Fruit fly (Drosophila melanogaster) whole organism, embryonic: ENCODE measurements around the gene Tm1.

Source experiments
- Ada2b ChIP-seq: fragments of 200-800 bp; sonication (Bioruptor generic); IDR thresholded peaks from 2 replicates; pipeline ENCODE4 v1.3.6; 2022; ENCODE audit warnings: missing biosample characterization, missing genetic modification characterization
- Atf6 ChIP-seq: fragments of 200-800 bp; sonication (Bioruptor generic); IDR thresholded peaks from 2 replicates; pipeline ENCODE4 v1.3.6; 2022; ENCODE audit warnings: missing biosample characterization, missing genetic modification characterization
- BEAF-32 ChIP-seq: fragments of 200-800 bp; sonication (Bioruptor generic); optimal IDR thresholded peaks from 3 replicates; lab custom pipeline; 2017; ENCODE audit warnings: missing biosample characterization, missing genetic modification characterization, mild to moderate bottlenecking, moderate library complexity, missing genetic modification reagents
- Bdp1 ChIP-seq: fragments of 200-800 bp; sonication (Bioruptor generic); optimal IDR thresholded peaks from 3 replicates; lab custom pipeline; 2016; ENCODE audit warnings: missing biosample characterization, missing genetic modification characterization
- BtbVII ChIP-seq: fragments of 200-800 bp; sonication (Bioruptor generic); optimal IDR thresholded peaks from 3 replicates; lab custom pipeline; 2017; ENCODE audit warnings: missing biosample characterization, mild to moderate bottlenecking, missing genetic modification characterization
- CG10267 ChIP-seq: fragments of 200-800 bp; sonication (Bioruptor generic); optimal IDR thresholded peaks from 2 replicates; lab custom pipeline; 2018; ENCODE audit warnings: missing biosample characterization, mild to moderate bottlenecking, missing genetic modification characterization, moderate library complexity
- CG10565 ChIP-seq: fragments of 200-800 bp; sonication (Bioruptor generic); optimal IDR thresholded peaks from 3 replicates; lab custom pipeline; 2016; ENCODE audit warnings: missing biosample characterization, mild to moderate bottlenecking, missing genetic modification characterization
- CG12659 ChIP-seq: fragments of 200-800 bp; sonication (Bioruptor generic); optimal IDR thresholded peaks from 3 replicates; lab custom pipeline; 2017; ENCODE audit warnings: mild to moderate bottlenecking, missing biosample characterization, missing genetic modification reagents, missing genetic modification characterization
- CG13287 ChIP-seq: fragments of 200-800 bp; sonication (Bioruptor generic); IDR thresholded peaks from 2 replicates; pipeline ENCODE4 v1.3.6; 2022; ENCODE audit warnings: missing biosample characterization, missing genetic modification characterization; ENCODE audit not compliant: partially characterized antibody
- CG15514 ChIP-seq: fragments of 200-800 bp; sonication (Bioruptor generic); optimal IDR thresholded peaks from 3 replicates; lab custom pipeline; 2017; ENCODE audit warnings: missing biosample characterization, missing genetic modification characterization, mild to moderate bottlenecking, moderate library complexity, missing genetic modification reagents
- CG17186 ChIP-seq: fragments of 200-800 bp; sonication (Bioruptor generic); optimal IDR thresholded peaks from 3 replicates; lab custom pipeline; 2017; ENCODE audit warnings: missing biosample characterization, missing genetic modification reagents, missing genetic modification characterization
- CG17359 ChIP-seq: fragments of 200-800 bp; sonication (Bioruptor generic); optimal IDR thresholded peaks from 3 replicates; lab custom pipeline; 2018; ENCODE audit warnings: missing biosample characterization, mild to moderate bottlenecking, missing genetic modification characterization, moderate library complexity
- CG17829 ChIP-seq: fragments of 200-800 bp; optimal IDR thresholded peaks from 2 replicates; lab custom pipeline; 2019; ENCODE audit warnings: missing biosample characterization, mild to moderate bottlenecking, missing genetic modification characterization, moderate library complexity
- CG1792 ChIP-seq: fragments of 200-800 bp; sonication (Bioruptor generic); optimal IDR thresholded peaks from 2 replicates; lab custom pipeline; 2016; ENCODE audit warnings: missing biosample characterization, missing genetic modification characterization
- CG2116 ChIP-seq: fragments of 200-800 bp; sonication (Bioruptor generic); optimal IDR thresholded peaks from 3 replicates; lab custom pipeline; 2018; ENCODE audit warnings: missing biosample characterization, mild to moderate bottlenecking, missing genetic modification characterization
- CG2712 ChIP-seq: fragments of 200-800 bp; optimal IDR thresholded peaks from 3 replicates; lab custom pipeline; 2019; ENCODE audit warnings: missing biosample characterization, mild to moderate bottlenecking, missing genetic modification characterization, moderate library complexity
- CG3065 ChIP-seq: fragments of 200-800 bp; sonication (Bioruptor generic); optimal IDR thresholded peaks from 2 replicates; lab custom pipeline; 2016; ENCODE audit warnings: missing biosample characterization, missing genetic modification characterization
- CG3995 ChIP-seq: fragments of 200-800 bp; sonication (Bioruptor generic); optimal IDR thresholded peaks from 3 replicates; lab custom pipeline; 2016; ENCODE audit warnings: missing biosample characterization, missing genetic modification characterization
- CG4282 ChIP-seq: fragments of 200-800 bp; sonication (Bioruptor generic); optimal IDR thresholded peaks from 2 replicates; lab custom pipeline; 2016; ENCODE audit warnings: missing biosample characterization, missing genetic modification characterization
- CG4404 ChIP-seq: fragments of 200-800 bp; sonication (Bioruptor generic); IDR thresholded peaks from 2 replicates; pipeline ENCODE4 v1.3.6; 2022; ENCODE audit warnings: missing biosample characterization, missing genetic modification characterization
- CG4854 ChIP-seq: fragments of 200-800 bp; sonication (Bioruptor generic); optimal IDR thresholded peaks from 2 replicates; lab custom pipeline; 2016; ENCODE audit warnings: missing biosample characterization, missing genetic modification characterization, inconsistent platforms
- CG6175 ChIP-seq: fragments of 200-800 bp; sonication (Bioruptor generic); IDR thresholded peaks from 3 replicates; pipeline ENCODE4 v1.3.6; 2022; ENCODE audit warnings: missing biosample characterization, missing genetic modification characterization
- CG6654 ChIP-seq: fragments of 200-800 bp; sonication (Bioruptor generic); optimal IDR thresholded peaks from 2 replicates; lab custom pipeline; 2017; ENCODE audit warnings: missing biosample characterization, mild to moderate bottlenecking, missing genetic modification characterization
- CG9876 ChIP-seq: fragments of 200-800 bp; sonication (Bioruptor generic); optimal IDR thresholded peaks from 2 replicates; lab custom pipeline; 2016; ENCODE audit warnings: missing biosample characterization, missing genetic modification characterization
- Dad ChIP-seq: fragments of 200-800 bp; sonication (Bioruptor generic); optimal IDR thresholded peaks from 3 replicates; lab custom pipeline; 2016; ENCODE audit warnings: missing biosample characterization, missing genetic modification characterization
- Dref ChIP-seq: fragments of 200-800 bp; sonication (Bioruptor generic); IDR thresholded peaks from 2 replicates; pipeline ENCODE4 v1.3.6; 2022; ENCODE audit warnings: missing biosample characterization, missing genetic modification characterization
- GATAe ChIP-seq: fragments of 200-800 bp; sonication (Bioruptor generic); conservative IDR thresholded peaks from 2 replicates; pipeline ENCODE4 v1.3.6; 2022; ENCODE audit warnings: missing biosample characterization, missing genetic modification characterization
- Mad ChIP-seq: fragments of 200-800 bp; sonication (Bioruptor generic); optimal IDR thresholded peaks from 2 replicates; lab custom pipeline; 2016; ENCODE audit warnings: missing biosample characterization, missing genetic modification characterization
- Myb ChIP-seq: fragments of 200-800 bp; sonication (Bioruptor generic); optimal IDR thresholded peaks from 2 replicates; lab custom pipeline; 2016; ENCODE audit warnings: missing biosample characterization, missing genetic modification characterization
- Pdp1 ChIP-seq, 2 experiments: fragments of 200-800 bp; sonication (Bioruptor generic); optimal IDR thresholded peaks; 3 replicates each; lab custom pipeline; 2016; ENCODE audit warnings: missing biosample characterization in 2 of 2, missing genetic modification characterization in 2 of 2, mild to moderate bottlenecking in 1 of 2, moderate library complexity in 1 of 2
- Sin3A ChIP-seq: fragments of >200 bp; optimal IDR thresholded peaks from 2 replicates; lab custom pipeline; 2018
- Sox102F ChIP-seq: fragments of 200-800 bp; sonication (Bioruptor generic); optimal IDR thresholded peaks from 2 replicates; lab custom pipeline; 2018; ENCODE audit warnings: missing biosample characterization, mild to moderate bottlenecking, missing genetic modification characterization, moderate library complexity
- TFAM ChIP-seq: fragments of 200-800 bp; sonication (Bioruptor generic); optimal IDR thresholded peaks from 2 replicates; lab custom pipeline; 2017; ENCODE audit warnings: missing biosample characterization, missing genetic modification characterization, inconsistent platforms
- Trl ChIP-seq, 3 experiments: fragments of >200 bp in 2 of 3; fragments of 200-800 bp in 1 of 3; sonication (Bioruptor generic) in 1 of 3; optimal IDR thresholded peaks; 2 replicates in 1 of 3; 3 replicates in 2 of 3; lab custom pipeline; 2016 to 2017; ENCODE audit warnings: missing biosample characterization in 1 of 3, missing genetic modification characterization in 1 of 3
- YL-1 ChIP-seq: fragments of 200-800 bp; sonication (Bioruptor generic); optimal IDR thresholded peaks from 3 replicates; lab custom pipeline; 2017; ENCODE audit warnings: missing biosample characterization, mild to moderate bottlenecking, missing genetic modification characterization
- bcd ChIP-seq: fragments of 200-800 bp; sonication (Bioruptor generic); optimal IDR thresholded peaks from 2 replicates; lab custom pipeline; 2017; ENCODE audit warnings: missing biosample characterization, mild to moderate bottlenecking, missing genetic modification characterization
- cg ChIP-seq: fragments of 200-800 bp; sonication (Bioruptor generic); optimal IDR thresholded peaks from 3 replicates; lab custom pipeline; 2019; ENCODE audit warnings: missing biosample characterization, mild to moderate bottlenecking, missing genetic modification characterization, moderate library complexity
- crp ChIP-seq, 2 experiments: fragments of 200-800 bp; sonication (Bioruptor generic); optimal IDR thresholded peaks; 2 replicates in 1 of 2; 3 replicates in 1 of 2; lab custom pipeline; 2017; ENCODE audit warnings: missing biosample characterization in 2 of 2, missing genetic modification characterization in 2 of 2, mild to moderate bottlenecking in 1 of 2, moderate library complexity in 1 of 2
- dati ChIP-seq: fragments of 200-800 bp; sonication (Bioruptor generic); IDR thresholded peaks from 2 replicates; pipeline ENCODE4 v1.3.6; 2022; ENCODE audit warnings: missing biosample characterization, missing genetic modification characterization
- dmrt11E ChIP-seq: fragments of 200-800 bp; sonication (Bioruptor generic); optimal IDR thresholded peaks from 3 replicates; lab custom pipeline; 2018; ENCODE audit warnings: missing biosample characterization, mild to moderate bottlenecking, missing genetic modification characterization, moderate library complexity
- ewg ChIP-seq: fragments of 200-800 bp; sonication (Bioruptor generic); optimal IDR thresholded peaks from 3 replicates; lab custom pipeline; 2017; ENCODE audit warnings: mild to moderate bottlenecking, missing biosample characterization, missing genetic modification reagents, missing genetic modification characterization
- gfzf ChIP-seq: fragments of 200-800 bp; sonication (Bioruptor generic); optimal IDR thresholded peaks from 2 replicates; lab custom pipeline; 2016; ENCODE audit warnings: missing biosample characterization, mild to moderate bottlenecking, missing genetic modification characterization, moderate library complexity
- hbn ChIP-seq: fragments of 200-800 bp; sonication (Bioruptor generic); IDR thresholded peaks from 2 replicates; pipeline ENCODE4 v1.3.6; 2022; ENCODE audit warnings: missing biosample characterization, missing genetic modification characterization; ENCODE audit not compliant: partially characterized antibody
- insv ChIP-seq, 2 experiments: fragments of 200-800 bp; sonication (Bioruptor generic); optimal IDR thresholded peaks; 3 replicates each; lab custom pipeline; 2016 to 2018; ENCODE audit warnings: missing biosample characterization in 2 of 2, missing genetic modification characterization in 2 of 2
- onecut ChIP-seq: fragments of 200-800 bp; sonication (Bioruptor generic); IDR thresholded peaks from 2 replicates; pipeline ENCODE4 v1.3.6; 2022; ENCODE audit warnings: missing biosample characterization, missing genetic modification characterization
- pzg ChIP-seq: fragments of 200-800 bp; sonication (Bioruptor generic); optimal IDR thresholded peaks from 3 replicates; lab custom pipeline; 2018; ENCODE audit warnings: missing biosample characterization, mild to moderate bottlenecking, missing genetic modification characterization, moderate library complexity
- sd ChIP-seq: fragments of 200-800 bp; sonication (Bioruptor generic); optimal IDR thresholded peaks from 3 replicates; lab custom pipeline; 2018; ENCODE audit warnings: missing biosample characterization, mild to moderate bottlenecking, missing genetic modification characterization, moderate library complexity
- sens-2 ChIP-seq: fragments of 200-800 bp; sonication (Bioruptor generic); IDR thresholded peaks from 2 replicates; pipeline ENCODE4 v1.3.6; 2022; ENCODE audit warnings: missing biosample characterization, missing genetic modification characterization
- tap ChIP-seq: fragments of 200-800 bp; optimal IDR thresholded peaks from 3 replicates; lab custom pipeline; 2019; ENCODE audit warnings: missing biosample characterization, mild to moderate bottlenecking, missing genetic modification characterization, moderate library complexity
- trh ChIP-seq: fragments of 200-800 bp; sonication (Bioruptor generic); optimal IDR thresholded peaks from 2 replicates; lab custom pipeline; 2016; ENCODE audit warnings: missing biosample characterization, missing genetic modification characterization

Gene Tm1

DNA sequence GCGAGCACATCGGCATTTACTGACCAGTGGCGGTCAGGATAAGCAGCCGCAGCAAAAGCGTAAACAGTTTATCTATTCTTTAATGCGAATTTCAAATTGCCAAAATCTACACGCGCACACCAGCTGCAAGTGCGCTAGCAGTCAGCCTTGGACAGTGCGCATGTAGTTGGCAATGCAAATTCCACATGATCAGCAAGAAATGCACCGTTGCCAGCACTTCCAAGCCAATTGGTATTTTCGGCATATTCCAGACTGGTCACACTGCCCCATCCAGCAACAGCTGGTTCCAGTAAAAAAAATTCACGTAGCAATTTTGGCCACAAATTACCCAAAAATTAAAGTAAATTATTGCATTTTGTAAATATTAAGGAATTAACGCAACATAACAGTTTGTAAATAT is 9.7 kb downstream of the Tm1 start (continued):
- TF ChIP-seq BtbVII (no peak), CG1792 (peak; percentile 4), CG4282 (GFP tag; lab: Kevin White, UChicago) (peak; percentile 46), Sin3A (peak; percentile 96), Dref (no peak), crp (GFP tag; optimal IDR thresholded peaks at IDR 0.05; lab: Kevin White, UChicago) (peak; percentile 78 to 96), trh (GFP tag; lab: Kevin White, UChicago) (no peak), sens-2 (GFP tag; lab: Robert Waterston, UW) (no peak), onecut (GFP tag; lab: Robert Waterston, UW) (no peak), BEAF-32 (GFP tag; lab: Kevin White, UChicago) (peak; percentile 56), CG6654 (GFP tag; lab: Kevin White, UChicago) (no peak), CG17186 (peak; percentile 93), Bdp1 (GFP tag; lab: Kevin White, UChicago) (peak; percentile 33), YL-1 (GFP tag; lab: Kevin White, UChicago) (peak; percentile 49), sd (peak; percentile 98), hbn (no peak), CG10267 (tag; lab: Kevin White, UChicago) (peak; percentile 54), Trl (optimal IDR thresholded peaks at IDR 0.05; lab: Kevin White, UChicago) (no peak), Trl (GFP tag; optimal IDR thresholded peaks at IDR 0.05; lab: Kevin White, UChicago) (peak; percentile 19), CG6175 (no peak), Pdp1 (GFP tag; optimal IDR thresholded peaks at IDR 0.05; lab: Kevin White, UChicago) (peak in 1 of 2 experiments; percentile 54), ewg (GFP tag; lab: Kevin White, UChicago) (peak; percentile 25), bcd (GFP tag; lab: Kevin White, UChicago) (peak; percentile 28), tap (tag; lab: Kevin White, UChicago) (no peak), Mad (GFP tag; lab: Kevin White, UChicago) (no peak), cg (GFP tag; lab: Kevin White, UChicago) (peak; percentile 13), Atf6 (no peak), TFAM (GFP tag; lab: Kevin White, UChicago) (no peak), CG4404 (GFP tag; lab: Robert Waterston, UW) (no peak), CG17359 (no peak), Ada2b (GFP tag; lab: Robert Waterston, UW) (no peak), CG3065 (peak; percentile 7), CG10565 (GFP tag; lab: Kevin White, UChicago) (no peak), CG12659 (peak; percentile 57), dati (GFP tag; lab: Robert Waterston, UW) (no peak), CG17829 (tag; lab: Kevin White, UChicago) (peak; percentile 54), CG15514 (GFP tag; lab: Kevin White, UChicago) (peak; percentile 83), CG4854 (GFP tag; lab: Kevin White, UChicago) (peak; percentile 99), Sox102F (GFP tag; lab: Kevin White, UChicago) (no peak), gfzf (GFP tag; lab: Kevin White, UChicago) (peak; percentile 97), CG2712 (tag; lab: Kevin White, UChicago) (peak; percentile 19), GATAe (GFP tag; lab: Robert Waterston, UW) (no peak), pzg (GFP tag; lab: Kevin White, UChicago) (peak; percentile 98), Dad (peak; percentile 6), insv (GFP tag; optimal IDR thresholded peaks at IDR 0.05; lab: Kevin White, UChicago) (peak in 1 of 2 experiments; percentile 50), CG2116 (GFP tag; lab: Kevin White, UChicago) (peak; percentile 89), Myb (GFP tag; lab: Kevin White, UChicago) (peak; percentile 93), dmrt11E (peak; percentile 11), CG3995 (GFP tag; lab: Kevin White, UChicago) (peak; percentile 24), CG13287 (GFP tag; lab: Robert Waterston, UW) (no peak), CG9876 (GFP tag; lab: Kevin White, UChicago) (no peak)
